Worm (Caenorhabditis elegans): ENCODE measurements around the gene lap-1.

Gene lap-1

ce11 chrIII:8425076-8425475 lies 23.3 kb upstream of the lap-1 start (continued):
- TF ChIP-seq cnd-1 (tag; optimal IDR thresholded peaks at IDR 0.05) (peak; percentile 50), M03D4.4 (tag; optimal IDR thresholded peaks at IDR 0.05) (no peak), blmp-1 (tag; optimal IDR thresholded peaks at IDR 0.05) (no peak), nhr-12 (tag; optimal IDR thresholded peaks at IDR 0.05) (no peak), tbx-8 (GFP tag; optimal IDR thresholded peaks at IDR 0.05) (no peak), drap-1 (GFP tag; optimal IDR thresholded peaks at IDR 0.05) (peak; percentile 49), unc-62 (GFP tag; optimal IDR thresholded peaks at IDR 0.05) (peak; percentile 48), zip-8 (tag; optimal IDR thresholded peaks at IDR 0.05) (no peak), sem-2 (GFP tag; optimal IDR thresholded peaks at IDR 0.05) (no peak), lin-32 (GFP tag; optimal IDR thresholded peaks at IDR 0.05) (no peak), nhr-28 (tag; optimal IDR thresholded peaks at IDR 0.05) (no peak)

DNA sequence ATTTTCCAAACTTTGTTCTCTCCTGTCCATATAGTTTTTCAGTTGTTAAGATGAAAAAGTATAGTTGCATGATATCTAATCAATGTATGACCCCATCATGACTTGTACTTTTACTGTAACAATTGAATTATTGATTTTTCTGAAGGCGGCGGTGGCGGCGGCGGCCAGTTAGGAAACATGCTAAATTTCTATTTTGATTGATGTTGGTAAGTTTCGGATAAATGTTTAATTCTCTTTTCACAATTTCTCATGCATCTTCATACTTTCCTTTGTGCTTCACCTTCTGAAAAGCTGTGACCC lies 16.2 kb upstream of the lap-1 start, which contains the start of gene sor-1:
TSS of gene sor-1 (plus strand) at position 201 of the 300 bp plus-strand sequence.
- TF ChIP-seq mls-2 (tag; optimal IDR thresholded peaks at IDR 0.05) (no peak), unc-62 (GFP tag; optimal IDR thresholded peaks at IDR 0.05) (no peak), elt-1 (tag; optimal IDR thresholded peaks at IDR 0.05; ENCODE audit: borderline replicate concordance, insufficient read depth) (no peak), unc-39 (tag; optimal IDR thresholded peaks at IDR 0.05) (no peak), lsy-2 (tag; optimal IDR thresholded peaks at IDR 0.05) (no peak), ceh-43 (GFP tag; optimal IDR thresholded peaks at IDR 0.05) (no peak), snpc-4 (tag; optimal IDR thresholded peaks at IDR 0.05) (no peak), ces-1 (GFP tag; optimal IDR thresholded peaks at IDR 0.05) (no peak), drap-1 (GFP tag; optimal IDR thresholded peaks at IDR 0.05) (no peak), M03D4.4 (tag; optimal IDR thresholded peaks at IDR 0.05) (no peak), flh-1 (GFP tag; optimal IDR thresholded peaks at IDR 0.05) (no peak), sptf-1 (tag; optimal IDR thresholded peaks at IDR 0.05) (no peak), nhr-12 (tag; optimal IDR thresholded peaks at IDR 0.05) (no peak), nhr-28 (tag; optimal IDR thresholded peaks at IDR 0.05) (no peak), bed-3 (GFP tag; optimal IDR thresholded peaks at IDR 0.05) (no peak)

ce11 chrIII:8417192-8417967 lies 15.7 kb upstream of the lap-1 start:
- TF ChIP-seq mep-1 (tag; optimal IDR thresholded peaks at IDR 0.05), result peak; percentile 62
- peak; percentile 96 for TF ChIP-seq lsy-2 (tag; optimal IDR thresholded peaks at IDR 0.05)
- peak; percentile 23 for TF ChIP-seq ceh-43 (GFP tag; optimal IDR thresholded peaks at IDR 0.05)
- TF ChIP-seq nhr-28 (tag; optimal IDR thresholded peaks at IDR 0.05), result no peak
- TF ChIP-seq lin-32 (GFP tag; optimal IDR thresholded peaks at IDR 0.05), result no peak
- peak; percentile 46 for TF ChIP-seq mab-5 (tag; optimal IDR thresholded peaks at IDR 0.05)
- TF ChIP-seq ces-1 (GFP tag; optimal IDR thresholded peaks at IDR 0.05), result peak; percentile 96
- peak; percentile 98 for TF ChIP-seq unc-62 (GFP tag; optimal IDR thresholded peaks at IDR 0.05)
- TF ChIP-seq pha-4 (tag; optimal IDR thresholded peaks at IDR 0.05), result peak; percentile 91
- TF ChIP-seq ztf-11 (tag; optimal IDR thresholded peaks at IDR 0.05), result peak; percentile 81
- TF ChIP-seq nhr-12 (tag; optimal IDR thresholded peaks at IDR 0.05), result peak; percentile 61
- TF ChIP-seq ceh-39 (tag; optimal IDR thresholded peaks at IDR 0.05), result peak; percentile 95
- TF ChIP-seq unc-39 (tag; optimal IDR thresholded peaks at IDR 0.05), result peak; percentile 78
- TF ChIP-seq cnd-1 (tag; optimal IDR thresholded peaks at IDR 0.05), result no peak
- peak; percentile 61 for TF ChIP-seq ceh-83 (GFP tag; optimal IDR thresholded peaks at IDR 0.05)
- no peak for TF ChIP-seq flh-1 (GFP tag; optimal IDR thresholded peaks at IDR 0.05)
- TF ChIP-seq tbx-8 (GFP tag; optimal IDR thresholded peaks at IDR 0.05), result no peak
- TF ChIP-seq drap-1 (GFP tag; optimal IDR thresholded peaks at IDR 0.05), result peak; percentile 44
- TF ChIP-seq blmp-1 (tag; optimal IDR thresholded peaks at IDR 0.05), result no peak
- TF ChIP-seq hlh-1 (tag; optimal IDR thresholded peaks at IDR 0.05), result peak; percentile 45
- TF ChIP-seq snpc-4 (tag; optimal IDR thresholded peaks at IDR 0.05), result no peak
- TF ChIP-seq nhr-2 (tag; optimal IDR thresholded peaks at IDR 0.05), result peak; percentile 13
- peak; percentile 92 for TF ChIP-seq unc-120 (tag; optimal IDR thresholded peaks at IDR 0.05; ENCODE audit: poor library complexity, severe bottlenecking)
- no peak for TF ChIP-seq elt-1 (tag; optimal IDR thresholded peaks at IDR 0.05; ENCODE audit: borderline replicate concordance, insufficient read depth)
- no peak for TF ChIP-seq elt-3 (tag; optimal IDR thresholded peaks at IDR 0.05)
- TF ChIP-seq nhr-237 (tag; optimal IDR thresholded peaks at IDR 0.05), result peak; percentile 75
- TF ChIP-seq sem-2 (GFP tag; optimal IDR thresholded peaks at IDR 0.05), result no peak
- no peak for TF ChIP-seq bed-3 (GFP tag; optimal IDR thresholded peaks at IDR 0.05)
- TF ChIP-seq sptf-1 (tag; optimal IDR thresholded peaks at IDR 0.05), result peak; percentile 54
- no peak for TF ChIP-seq nhr-76 (tag; optimal IDR thresholded peaks at IDR 0.05)
- TF ChIP-seq lin-13 (tag; optimal IDR thresholded peaks at IDR 0.05), result peak; percentile 64
- peak; percentile 83 for TF ChIP-seq mls-2 (tag; optimal IDR thresholded peaks at IDR 0.05)
- TF ChIP-seq ham-2 (GFP tag; optimal IDR thresholded peaks at IDR 0.05), result peak; percentile 86
- TF ChIP-seq zip-8 (tag; optimal IDR thresholded peaks at IDR 0.05), result no peak
- TF ChIP-seq M03D4.4 (tag; optimal IDR thresholded peaks at IDR 0.05), result peak; percentile 71

Data from whole organism, mixed stage, embryonic.